Worm (Caenorhabditis elegans) whole organism, L1 larva: ENCODE results near the gene F54E4.4.

Experiments
- fkh-10 ChIP-seq: sonication (generic microtip); optimal IDR thresholded peaks from 2 replicates; lab custom pipeline; 2017; ENCODE audit warnings: missing biosample characterization, missing genetic modification reagents, missing genetic modification characterization
- fkh-4 ChIP-seq: sonication (generic microtip); optimal IDR thresholded peaks from 2 replicates; lab custom pipeline; 2016; ENCODE audit warnings: missing compliant biosample characterization, missing genetic modification characterization, borderline replicate concordance
- irx-1 ChIP-seq: sonication (generic microtip); optimal IDR thresholded peaks from 2 replicates; lab custom pipeline; 2016; ENCODE audit warnings: missing genetic modification characterization, missing compliant biosample characterization
- jun-1 ChIP-seq: fragments of 150-350 bp; optimal IDR thresholded peaks from 2 replicates; lab custom pipeline; 2014; ENCODE audit warnings: missing biosample characterization, missing genetic modification reagents, missing genetic modification characterization
- nhr-28 ChIP-seq: fragments of 150-350 bp; optimal IDR thresholded peaks from 2 replicates; lab custom pipeline; 2014; ENCODE audit warnings: missing biosample characterization, missing genetic modification characterization
- nhr-85 ChIP-seq: sonication (generic microtip); peaks from one replicate; lab custom pipeline; 2016; ENCODE audit warnings: missing genetic modification characterization, inconsistent platforms, missing compliant biosample characterization
- skn-1 ChIP-seq: fragments of 150-350 bp; optimal IDR thresholded peaks from 2 replicates; lab custom pipeline; 2014; ENCODE audit warnings: missing biosample characterization, missing genetic modification characterization

DNA sequence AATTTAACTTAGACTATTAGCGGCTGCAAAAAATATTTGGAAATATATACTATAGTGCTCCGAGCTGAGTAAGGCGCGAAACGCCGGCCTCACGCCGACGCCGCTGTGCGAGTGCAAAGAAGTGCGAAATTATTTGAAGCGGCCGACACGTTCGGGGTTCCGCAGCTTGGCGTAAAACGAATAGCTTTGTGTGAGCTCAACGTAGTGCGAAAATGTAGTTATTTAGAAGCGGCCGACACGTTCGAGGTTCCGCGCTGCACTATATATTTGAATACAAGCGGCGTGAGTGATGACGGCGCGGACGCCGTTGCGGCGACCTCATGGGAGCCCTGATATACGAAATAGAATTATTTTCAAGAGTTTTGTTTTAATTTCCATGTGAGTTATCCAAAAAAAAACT lies 16.6 kb upstream of the F54E4.4 start:
- TF ChIP-seq nhr-85 (tag; lab: Kevin White, UChicago) = no peak
- TF ChIP-seq jun-1 = no peak
- TF ChIP-seq skn-1 (tag; lab: Kevin White, UChicago) = no peak
- TF ChIP-seq nhr-28 (tag; lab: Kevin White, UChicago) = no peak
- no peak for TF ChIP-seq fkh-10 (GFP tag; lab: Kevin White, UChicago)
- no peak for TF ChIP-seq fkh-4 (tag; lab: Kevin White, UChicago)
- TF ChIP-seq irx-1 (tag; lab: Kevin White, UChicago) = no peak
